Fruit fly (Drosophila melanogaster): Measurements from ENCODE around the gene CG2698.

DNA sequence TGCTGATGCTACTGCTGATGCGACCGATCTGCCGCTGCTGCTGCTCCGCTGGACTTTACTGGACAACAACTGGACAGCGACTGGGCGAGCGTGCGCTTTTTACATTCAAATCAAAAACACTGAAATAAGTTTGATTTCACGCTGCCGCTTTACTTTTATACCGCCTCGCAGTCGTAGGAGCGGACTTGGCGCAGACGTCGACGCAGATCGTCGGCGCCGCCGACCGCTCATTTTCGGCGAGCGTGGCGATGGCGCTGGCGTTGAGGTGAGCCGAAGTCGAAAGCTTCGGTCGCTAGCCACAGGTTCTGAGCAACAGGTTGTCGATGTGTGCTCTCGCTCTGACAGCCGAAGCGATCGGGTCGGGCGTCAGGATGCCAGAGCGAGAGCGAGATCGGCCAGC is 5.6 kb upstream of the CG2698 start, which contains the start of gene Elovl7:
- TF ChIP-seq EcR (GFP tag; optimal IDR thresholded peaks at IDR 0.05) (peak; percentile 41), CG9948 (tag; optimal IDR thresholded peaks at IDR 0.05) (no peak)
